Fruit fly (Drosophila melanogaster): ENCODE data around the gene Trmt61.
A peak's percentile ranks its signal among the peaks of the same experiment; 100 is the strongest.

Gene Trmt61

dm6 chr3R:26011542-26011941, 47.8 kb upstream of the Trmt61 start (continued):
- TF ChIP-seq CG4360 (GFP tag; IDR thresholded peaks at IDR 0.05), result no peak
- TF ChIP-seq nmo (GFP tag; optimal IDR thresholded peaks at IDR 0.05), result no peak
- no peak for TF ChIP-seq Hr78 (GFP tag; optimal IDR thresholded peaks at IDR 0.05)
- no peak for TF ChIP-seq Neu2 (GFP tag; optimal IDR thresholded peaks at IDR 0.05; ENCODE audit: borderline replicate concordance)
- TF ChIP-seq Fer2 (tag; optimal IDR thresholded peaks at IDR 0.05), result no peak
- TF ChIP-seq Aef1 (GFP tag; IDR thresholded peaks at IDR 0.05), result no peak
- no peak for TF ChIP-seq CG14014 (GFP tag; IDR thresholded peaks at IDR 0.05)
- no peak for TF ChIP-seq Ravus (GFP tag; IDR thresholded peaks at IDR 0.05)
- TF ChIP-seq pnt (GFP tag; optimal IDR thresholded peaks at IDR 0.05), result no peak
- TF ChIP-seq CG31441 (GFP tag; IDR thresholded peaks at IDR 0.05), result no peak
- TF ChIP-seq CG4424 (GFP tag; optimal IDR thresholded peaks at IDR 0.05), result no peak
- no peak for TF ChIP-seq gce (GFP tag; IDR thresholded peaks at IDR 0.05)
- peak; percentile 54 for TF ChIP-seq CG9727 (GFP tag; optimal IDR thresholded peaks at IDR 0.05)
- peak; percentile 58 for TF ChIP-seq CG14710 (tag; optimal IDR thresholded peaks at IDR 0.05)
- TF ChIP-seq CG2875 (GFP tag; optimal IDR thresholded peaks at IDR 0.05), result peak; percentile 32
- no peak for TF ChIP-seq CG3281 (GFP tag; optimal IDR thresholded peaks at IDR 0.05)
- TF ChIP-seq CG1024 (GFP tag; IDR thresholded peaks at IDR 0.05), result no peak
- TF ChIP-seq crol (GFP tag; IDR thresholded peaks at IDR 0.05), result no peak
- TF ChIP-seq caup (GFP tag; optimal IDR thresholded peaks at IDR 0.05; ENCODE audit: severe bottlenecking), result peak; percentile 39
- no peak for TF ChIP-seq cg (GFP tag; optimal IDR thresholded peaks at IDR 0.05)
- no peak for TF ChIP-seq Taf1 (GFP tag; IDR thresholded peaks at IDR 0.05)
- no peak for TF ChIP-seq H2.0 (GFP tag; IDR thresholded peaks at IDR 0.05)
- 0 out of 3 replicates have a peak, but pooled peaks have one; percentile 17 for TF ChIP-seq CG11695 (GFP tag; IDR thresholded peaks at IDR 0.05)
- TF ChIP-seq CG6254 (GFP tag; optimal IDR thresholded peaks at IDR 0.05), result no peak
- TF ChIP-seq tap (tag; optimal IDR thresholded peaks at IDR 0.05), result peak; percentile 31
- no peak for TF ChIP-seq HLH54F (GFP tag; optimal IDR thresholded peaks at IDR 0.05)
- no peak for TF ChIP-seq Rfx (GFP tag; IDR thresholded peaks at IDR 0.05)
- TF ChIP-seq CG18262 (tag; optimal IDR thresholded peaks at IDR 0.05), result peak; percentile 52
- TF ChIP-seq CG14441 (GFP tag; IDR thresholded peaks at IDR 0.05), result no peak
- TF ChIP-seq Hmr (GFP tag; optimal IDR thresholded peaks at IDR 0.05), result no peak
- no peak for TF ChIP-seq Abd-B (GFP tag; optimal IDR thresholded peaks at IDR 0.05)
- TF ChIP-seq vvl (GFP tag; IDR thresholded peaks at IDR 0.05), result no peak
- TF ChIP-seq cad (GFP tag; optimal IDR thresholded peaks at IDR 0.05), result no peak
- no peak for TF ChIP-seq CG9609 (GFP tag; optimal IDR thresholded peaks at IDR 0.05)
- TF ChIP-seq GATAe (GFP tag; conservative IDR thresholded peaks at IDR 0.05), result no peak
- peak; percentile 44 for TF ChIP-seq Blimp-1 (GFP tag; optimal IDR thresholded peaks at IDR 0.05)
- no peak for TF ChIP-seq CG6683 (GFP tag; optimal IDR thresholded peaks at IDR 0.05)
- TF ChIP-seq lbe (GFP tag; optimal IDR thresholded peaks at IDR 0.05), result no peak
- no peak for TF ChIP-seq cwo (GFP tag; optimal IDR thresholded peaks at IDR 0.05)
- TF ChIP-seq ftz-f1 (GFP tag; optimal IDR thresholded peaks at IDR 0.05), result no peak
- TF ChIP-seq CG2678 (tag; optimal IDR thresholded peaks at IDR 0.05), result peak; percentile 53
- no peak for TF ChIP-seq ro (GFP tag; IDR thresholded peaks at IDR 0.05)
- TF ChIP-seq nau (GFP tag; optimal IDR thresholded peaks at IDR 0.05), result no peak
- TF ChIP-seq oc (tag; optimal IDR thresholded peaks at IDR 0.05), result peak; percentile 50
- no peak for TF ChIP-seq slbo (GFP tag; IDR thresholded peaks at IDR 0.05)
- no peak for TF ChIP-seq Hr51 (GFP tag; optimal IDR thresholded peaks at IDR 0.05)
- TF ChIP-seq Hey (tag; optimal IDR thresholded peaks at IDR 0.05), result peak; percentile 31
- no peak for TF ChIP-seq CG10147 (GFP tag; optimal IDR thresholded peaks at IDR 0.05)
- TF ChIP-seq Gsc (GFP tag; IDR thresholded peaks at IDR 0.05), result no peak
- no peak for TF ChIP-seq ab (GFP tag; optimal IDR thresholded peaks at IDR 0.05)
- no peak for TF ChIP-seq CG6654 (GFP tag; optimal IDR thresholded peaks at IDR 0.05)
